Worm (Caenorhabditis elegans) whole organism, young adult: ENCODE data around the gene memb-2.
A peak's percentile ranks its signal among the peaks of the same experiment; 100 is the strongest.

Experiments used
- B0261.1 ChIP-seq: sonication (generic microtip); optimal IDR thresholded peaks from 2 replicates; lab custom pipeline; 2016; ENCODE audit warnings: mild to moderate bottlenecking, missing genetic modification characterization, moderate library complexity, missing compliant biosample characterization
- C06A6.2 ChIP-seq: fragments of 200-800 bp; sonication (Bioruptor generic); conservative IDR thresholded peaks from 2 replicates; pipeline ENCODE4 v1.3.6; 2022; ENCODE audit warnings: missing genetic modification characterization, missing compliant biosample characterization
- F22D6.2 ChIP-seq: sonication (generic microtip); optimal IDR thresholded peaks from 2 replicates; lab custom pipeline; 2016; ENCODE audit warnings: mild to moderate bottlenecking, missing genetic modification characterization, missing compliant biosample characterization
- F37B4.10 ChIP-seq: fragments of 200-800 bp; sonication (Bioruptor generic); IDR thresholded peaks from 2 replicates; pipeline ENCODE4 v1.3.6; 2022; ENCODE audit warnings: missing genetic modification characterization, missing compliant biosample characterization
- F49E8.2 ChIP-seq: sonication (generic microtip); optimal IDR thresholded peaks from 3 replicates; lab custom pipeline; 2017; ENCODE audit warnings: missing genetic modification characterization, mild to moderate bottlenecking, missing compliant biosample characterization, antibody characterized with exemption, moderate library complexity; ENCODE audit not compliant: insufficient read depth
- F52B5.7 ChIP-seq: sonication (generic microtip); optimal IDR thresholded peaks from 2 replicates; lab custom pipeline; 2016; ENCODE audit warnings: mild to moderate bottlenecking, missing genetic modification characterization, missing compliant biosample characterization
- K11D2.4 ChIP-seq: fragments of 200-800 bp; sonication (Bioruptor generic); IDR thresholded peaks from 2 replicates; pipeline ENCODE4 v1.3.6; 2022; ENCODE audit warnings: missing genetic modification reagents, missing genetic modification characterization, missing compliant biosample characterization
- T26A5.8 ChIP-seq: sonication (generic microtip); optimal IDR thresholded peaks from 2 replicates; lab custom pipeline; 2016; ENCODE audit warnings: missing genetic modification characterization, missing compliant biosample characterization
- Y53F4B.3 ChIP-seq: fragments of 200-800 bp; sonication (Bioruptor generic); IDR thresholded peaks from 2 replicates; pipeline ENCODE4 v1.3.6; 2022; ENCODE audit warnings: missing genetic modification reagents, missing genetic modification characterization, missing compliant biosample characterization
- Y67H2A.10 ChIP-seq: fragments of 200-800 bp; sonication (Bioruptor generic); conservative IDR thresholded peaks from 2 replicates; pipeline ENCODE4 v1.3.6; 2022; ENCODE audit warnings: missing genetic modification reagents, missing genetic modification characterization, missing compliant biosample characterization
- Y95B8A.8 ChIP-seq: fragments of 200-800 bp; sonication (Bioruptor generic); IDR thresholded peaks from 2 replicates; pipeline ENCODE4 v1.3.6; 2022; ENCODE audit warnings: missing genetic modification reagents, missing genetic modification characterization, missing compliant biosample characterization
- ama-1 ChIP-seq, 3 experiments: fragments of 150-350 bp in 1 of 3; sonication (generic microtip) in 2 of 3; optimal IDR thresholded peaks; 2 replicates each; lab custom pipeline; 2014 to 2018; ENCODE audit warnings: missing biosample characterization in 2 of 3, missing genetic modification characterization in 2 of 3, missing genetic modification reagents in 2 of 3
- atf-7 ChIP-seq: sonication (generic microtip); optimal IDR thresholded peaks from 2 replicates; lab custom pipeline; 2017; ENCODE audit warnings: mild to moderate bottlenecking, missing genetic modification characterization, missing compliant biosample characterization
- attf-5 ChIP-seq: fragments of 200-800 bp; sonication (Bioruptor generic); optimal IDR thresholded peaks from 2 replicates; lab custom pipeline; 2018; ENCODE audit warnings: mild to moderate bottlenecking, missing genetic modification characterization, missing compliant biosample characterization
- bed-2 ChIP-seq: fragments of 200-800 bp; sonication (Bioruptor generic); IDR thresholded peaks from 2 replicates; pipeline ENCODE4 v1.3.6; 2022; ENCODE audit warnings: missing genetic modification reagents, missing genetic modification characterization, missing compliant biosample characterization
- cebp-1 ChIP-seq, 2 experiments: fragments of 200-800 bp in 1 of 2; sonication (Bioruptor generic) in 1 of 2; sonication (generic microtip) in 1 of 2; IDR thresholded peaks in 1 of 2; optimal IDR thresholded peaks in 1 of 2; 2 replicates each; pipeline versions ENCODE4 v1.3.6 to Lab custom; 2017 to 2022; ENCODE audit warnings: missing compliant biosample characterization in 2 of 2, missing genetic modification characterization in 2 of 2, mild to moderate bottlenecking in 1 of 2, missing genetic modification reagents in 1 of 2, moderate library complexity in 1 of 2
- ceh-40 ChIP-seq: fragments of 200-800 bp; sonication (Bioruptor generic); IDR thresholded peaks from 2 replicates; pipeline ENCODE4 v1.3.6; 2022; ENCODE audit warnings: missing genetic modification characterization, missing compliant biosample characterization
- die-1 ChIP-seq: sonication (generic microtip); optimal IDR thresholded peaks from 2 replicates; lab custom pipeline; 2016; ENCODE audit warnings: missing genotype, mild to moderate bottlenecking, missing genetic modification characterization, missing compliant biosample characterization
- dox-1 ChIP-seq: fragments of 200-800 bp; sonication (Bioruptor generic); IDR thresholded peaks from 2 replicates; pipeline ENCODE4 v1.3.6; 2022; ENCODE audit warnings: missing genetic modification reagents, missing genetic modification characterization, missing compliant biosample characterization
- efl-1 ChIP-seq: fragments of 150-350 bp; optimal IDR thresholded peaks from 2 replicates; lab custom pipeline; 2014; ENCODE audit warnings: missing biosample characterization, missing genetic modification reagents, missing genetic modification characterization
- egl-18 ChIP-seq: fragments of 200-800 bp; sonication (Bioruptor generic); IDR thresholded peaks from 2 replicates; pipeline ENCODE4 v1.3.6; 2022; ENCODE audit warnings: missing genetic modification reagents, missing genetic modification characterization, missing compliant biosample characterization
- ekl-4 ChIP-seq: fragments of 200-800 bp; sonication (Bioruptor generic); IDR thresholded peaks from 2 replicates; pipeline ENCODE4 v1.3.6; 2022; ENCODE audit warnings: missing genetic modification reagents, missing genetic modification characterization, missing compliant biosample characterization
- ets-4 ChIP-seq: fragments of 200-800 bp; sonication (Bioruptor generic); optimal IDR thresholded peaks from 2 replicates; lab custom pipeline; 2018; ENCODE audit warnings: mild to moderate bottlenecking, missing genetic modification characterization, missing compliant biosample characterization
- fkh-3 ChIP-seq: sonication (generic microtip); optimal IDR thresholded peaks from 2 replicates; lab custom pipeline; 2016; ENCODE audit warnings: mild to moderate bottlenecking, missing genetic modification characterization, missing compliant biosample characterization
- him-1 ChIP-seq: sonication (generic microtip); optimal IDR thresholded peaks from 2 replicates; lab custom pipeline; 2016; ENCODE audit warnings: missing genotype, missing genetic modification reagents, missing genetic modification characterization, missing compliant biosample characterization
- hlh-12 ChIP-seq: sonication (generic microtip); optimal IDR thresholded peaks from 2 replicates; lab custom pipeline; 2016; ENCODE audit warnings: missing genetic modification characterization, missing compliant biosample characterization
- hmg-1.2 ChIP-seq: fragments of 200-800 bp; sonication (Bioruptor generic); IDR thresholded peaks from 2 replicates; pipeline ENCODE4 v1.3.6; 2022; ENCODE audit warnings: missing genetic modification reagents, missing genetic modification characterization, missing compliant biosample characterization
- hsf-1 ChIP-seq: fragments of 200-800 bp; sonication (Bioruptor generic); IDR thresholded peaks from 2 replicates; pipeline ENCODE4 v1.3.6; 2022; ENCODE audit warnings: missing genetic modification reagents, missing genetic modification characterization, missing compliant biosample characterization
- lin-40 ChIP-seq: sonication (generic microtip); optimal IDR thresholded peaks from 2 replicates; lab custom pipeline; 2016; ENCODE audit warnings: missing genetic modification characterization, mild to moderate bottlenecking, missing compliant biosample characterization, missing genotype, missing genetic modification reagents
- lir-1 ChIP-seq: fragments of 200-800 bp; sonication (Bioruptor generic); conservative IDR thresholded peaks from 2 replicates; pipeline ENCODE4 v1.3.6; 2022; ENCODE audit warnings: missing genetic modification reagents, missing genetic modification characterization, missing compliant biosample characterization
- lsl-1 ChIP-seq: fragments of 200-800 bp; sonication (Bioruptor generic); optimal IDR thresholded peaks from 2 replicates; lab custom pipeline; 2018; ENCODE audit warnings: mild to moderate bottlenecking, missing genetic modification characterization, moderate library complexity, missing compliant biosample characterization
- lsy-27 ChIP-seq: sonication (generic microtip); optimal IDR thresholded peaks from 2 replicates; lab custom pipeline; 2017; ENCODE audit warnings: missing genetic modification characterization, mild to moderate bottlenecking, missing compliant biosample characterization, antibody characterized with exemption, missing genotype, borderline replicate concordance; ENCODE audit not compliant: insufficient read depth
- madf-10 ChIP-seq: sonication (generic microtip); optimal IDR thresholded peaks from 2 replicates; lab custom pipeline; 2016; ENCODE audit warnings: mild to moderate bottlenecking, missing genetic modification characterization, missing compliant biosample characterization
- madf-6 ChIP-seq: fragments of 200-800 bp; sonication (Bioruptor generic); IDR thresholded peaks from 2 replicates; pipeline ENCODE4 v1.3.6; 2022; ENCODE audit warnings: missing genetic modification reagents, missing genetic modification characterization, missing compliant biosample characterization
- mcd-1 ChIP-seq: fragments of 200-800 bp; sonication (Bioruptor generic); IDR thresholded peaks from 2 replicates; pipeline ENCODE4 v1.3.6; 2022; ENCODE audit warnings: missing genetic modification reagents, missing genetic modification characterization, missing compliant biosample characterization
- nhr-80 ChIP-seq: sonication (generic microtip); optimal IDR thresholded peaks from 2 replicates; lab custom pipeline; 2016; ENCODE audit warnings: missing genetic modification characterization, missing compliant biosample characterization
- rcor-1 ChIP-seq: fragments of 200-800 bp; sonication (Bioruptor generic); IDR thresholded peaks from 2 replicates; pipeline ENCODE4 v1.3.6; 2022; ENCODE audit warnings: missing genetic modification reagents, missing genetic modification characterization, missing compliant biosample characterization
- repo-1 ChIP-seq: sonication (generic microtip); optimal IDR thresholded peaks from 2 replicates; lab custom pipeline; 2017; ENCODE audit warnings: mild to moderate bottlenecking, missing genetic modification characterization, missing compliant biosample characterization
- sdz-38 ChIP-seq: sonication (generic microtip); optimal IDR thresholded peaks from 2 replicates; lab custom pipeline; 2016; ENCODE audit warnings: missing genotype, missing genetic modification characterization, missing compliant biosample characterization
- sea-2 ChIP-seq: fragments of 200-800 bp; sonication (Bioruptor generic); IDR thresholded peaks from 2 replicates; pipeline ENCODE4 v1.3.6; 2022; ENCODE audit warnings: missing genetic modification characterization, missing compliant biosample characterization
- tbx-9 ChIP-seq: sonication (generic microtip); optimal IDR thresholded peaks from 2 replicates; lab custom pipeline; 2016; ENCODE audit warnings: borderline replicate concordance, missing genetic modification characterization, inconsistent platforms, missing compliant biosample characterization
- tlf-1 ChIP-seq: fragments of 200-800 bp; sonication (Bioruptor generic); optimal IDR thresholded peaks from 2 replicates; lab custom pipeline; 2018; ENCODE audit warnings: mild to moderate bottlenecking, missing genetic modification characterization, missing compliant biosample characterization
- ztf-22 ChIP-seq: fragments of 200-800 bp; sonication (Bioruptor generic); optimal IDR thresholded peaks from 2 replicates; lab custom pipeline; 2018; ENCODE audit warnings: mild to moderate bottlenecking, missing genetic modification characterization, moderate library complexity, missing compliant biosample characterization
- ztf-25 ChIP-seq: fragments of 200-800 bp; sonication (Bioruptor generic); IDR thresholded peaks from 2 replicates; pipeline ENCODE4 v1.3.6; 2022; ENCODE audit warnings: missing genetic modification reagents, missing genetic modification characterization, missing compliant biosample characterization
- ztf-26 ChIP-seq: sonication (generic microtip); optimal IDR thresholded peaks from 2 replicates; lab custom pipeline; 2017; ENCODE audit warnings: missing genetic modification characterization, missing compliant biosample characterization
- ztf-28 ChIP-seq: fragments of 200-800 bp; sonication (Bioruptor generic); IDR thresholded peaks from 2 replicates; pipeline ENCODE4 v1.3.6; 2022; ENCODE audit warnings: missing genetic modification reagents, missing genetic modification characterization, missing compliant biosample characterization
- ztf-3 ChIP-seq: fragments of 200-800 bp; sonication (Bioruptor generic); optimal IDR thresholded peaks from 2 replicates; lab custom pipeline; 2018; ENCODE audit warnings: mild to moderate bottlenecking, missing genetic modification characterization, missing compliant biosample characterization

The memb-2 gene

ce11 chrV:5667337-5667736, 47.4 kb upstream of the memb-2 start (continued):
- no peak for TF ChIP-seq lin-40 (tag; lab: Kevin White, UChicago)
- peak; percentile 58; the same call in 1 of the 2 replicates for TF ChIP-seq hsf-1 (GFP tag; lab: Robert Waterston, UW)
- TF ChIP-seq sdz-38 (tag; lab: Kevin White, UChicago): no peak
- peak; percentile 24; the same call in 1 of the 2 replicates for TF ChIP-seq Y53F4B.3 (GFP tag; lab: Robert Waterston, UW)
- TF ChIP-seq lir-1 (GFP tag; lab: Robert Waterston, UW): no peak
- TF ChIP-seq repo-1 (tag; lab: Kevin White, UChicago): peak; percentile 79
- TF ChIP-seq rcor-1 (GFP tag; lab: Robert Waterston, UW): peak; percentile 81
- no peak for TF ChIP-seq attf-5 (GFP tag; lab: Kevin White, UChicago)
- TF ChIP-seq sea-2 (GFP tag; lab: Robert Waterston, UW): no peak
- TF ChIP-seq lsl-1 (GFP tag; lab: Kevin White, UChicago): peak; percentile 61
- TF ChIP-seq K11D2.4 (GFP tag; lab: Robert Waterston, UW): no peak
- TF ChIP-seq C06A6.2 (GFP tag; lab: Robert Waterston, UW): 0 out of 2 replicates have a peak, but pooled peaks have one; percentile 34
- TF ChIP-seq ceh-40: peak; percentile 88
- peak; percentile 53; the same call in 1 of the 2 replicates for TF ChIP-seq Y95B8A.8 (GFP tag; lab: Robert Waterston, UW)
- peak; percentile 79 for TF ChIP-seq him-1
- TF ChIP-seq F22D6.2 (tag; lab: Kevin White, UChicago): no peak
- TF ChIP-seq F52B5.7 (tag; lab: Kevin White, UChicago): peak; percentile 79
- peak; percentile 72 for TF ChIP-seq F49E8.2
- TF ChIP-seq hlh-12 (tag; lab: Kevin White, UChicago): no peak
- TF ChIP-seq ekl-4: peak; percentile 69
- peak; percentile 82; the same call in 1 of the 2 replicates for TF ChIP-seq ztf-25 (GFP tag; lab: Robert Waterston, UW)
- TF ChIP-seq ztf-3: no peak
- peak; percentile 70 for TF ChIP-seq B0261.1 (tag; lab: Kevin White, UChicago)
- 0 out of 2 replicates have a peak, but pooled peaks have one; percentile 26 for TF ChIP-seq dox-1 (GFP tag; lab: Robert Waterston, UW)
- TF ChIP-seq cebp-1 (GFP tag; IDR thresholded peaks at IDR 0.05; lab: Robert Waterston, UW): 0 out of 2 replicates have a peak, but pooled peaks have one; percentile 18
- no peak for TF ChIP-seq cebp-1 (tag; optimal IDR thresholded peaks at IDR 0.05; lab: Kevin White, UChicago)
- TF ChIP-seq efl-1 (GFP tag; lab: Kevin White, UChicago): peak; percentile 13
- peak; percentile 65 for TF ChIP-seq hmg-1.2
- TF ChIP-seq nhr-80 (tag; lab: Kevin White, UChicago): no peak
- no peak for TF ChIP-seq egl-18 (GFP tag; lab: Robert Waterston, UW)
- TF ChIP-seq ztf-28 (GFP tag; lab: Robert Waterston, UW): 0 out of 2 replicates have a peak, but pooled peaks have one; percentile 20
- no peak for TF ChIP-seq ama-1 (optimal IDR thresholded peaks at IDR 0.05; lab: Kevin White, UChicago)
- peak; percentile 29 to 73 for TF ChIP-seq ama-1 (GFP tag; optimal IDR thresholded peaks at IDR 0.05; lab: Kevin White, UChicago)
- peak; percentile 77 for TF ChIP-seq atf-7 (tag; lab: Kevin White, UChicago)
- peak; percentile 28; the same call in 1 of the 2 replicates for TF ChIP-seq mcd-1 (GFP tag; lab: Robert Waterston, UW)
- no peak for TF ChIP-seq bed-2 (GFP tag; lab: Robert Waterston, UW)
- no peak for TF ChIP-seq ztf-22 (GFP tag; lab: Kevin White, UChicago)
- peak; percentile 81 for TF ChIP-seq fkh-3 (tag; lab: Kevin White, UChicago)
- TF ChIP-seq lsy-27 (tag; lab: Kevin White, UChicago): peak; percentile 49
- peak; percentile 27 for TF ChIP-seq tlf-1
- no peak for TF ChIP-seq Y67H2A.10 (GFP tag; lab: Robert Waterston, UW)
- no peak for TF ChIP-seq F37B4.10
- TF ChIP-seq T26A5.8 (tag; lab: Kevin White, UChicago): peak; percentile 84
- TF ChIP-seq ets-4 (GFP tag; lab: Kevin White, UChicago): no peak
- peak; percentile 82 for TF ChIP-seq die-1
- TF ChIP-seq madf-10 (tag; lab: Kevin White, UChicago): peak; percentile 38
- peak; percentile 81 for TF ChIP-seq madf-6 (GFP tag; lab: Robert Waterston, UW)
- no peak for TF ChIP-seq tbx-9 (tag; lab: Kevin White, UChicago)
- TF ChIP-seq ztf-26 (tag; lab: Kevin White, UChicago): peak; percentile 33
